Fruit fly (Drosophila melanogaster): ENCODE measurements around the gene CG18088.

CG18088 gene

DNA sequence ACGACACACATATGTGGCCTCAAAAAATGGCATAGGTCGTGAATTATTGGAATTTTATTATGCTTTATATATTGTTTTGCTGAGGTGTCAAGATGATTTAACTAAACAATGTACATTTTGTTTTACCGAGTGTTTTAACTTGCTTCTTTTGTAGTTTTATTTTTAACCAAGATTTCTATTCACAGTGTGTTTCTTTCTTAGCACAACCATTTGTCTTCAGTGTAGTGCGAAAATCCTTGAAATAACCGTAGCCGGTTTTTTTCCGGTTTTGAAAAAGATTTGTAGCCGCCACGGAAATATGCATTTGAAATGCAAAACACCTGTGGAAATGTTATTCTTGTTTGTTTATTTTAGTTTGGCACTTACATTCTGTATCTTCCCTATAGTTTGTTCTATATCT is 10.2 kb upstream of the CG18088 start (continued):
- no peak for TF ChIP-seq insv (GFP tag; optimal IDR thresholded peaks at IDR 0.05)
- no peak for TF ChIP-seq Fer2 (tag; optimal IDR thresholded peaks at IDR 0.05)
- no peak for TF ChIP-seq Max (GFP tag; optimal IDR thresholded peaks at IDR 0.05)
- TF ChIP-seq cas (GFP tag; IDR thresholded peaks at IDR 0.05) = no peak
- no peak for TF ChIP-seq ash1 (GFP tag; optimal IDR thresholded peaks at IDR 0.05)
- no peak for TF ChIP-seq trem (tag; optimal IDR thresholded peaks at IDR 0.05)
- no peak for TF ChIP-seq Trl (optimal IDR thresholded peaks at IDR 0.05)
- no peak for TF ChIP-seq Trl (GFP tag; optimal IDR thresholded peaks at IDR 0.05)
- TF ChIP-seq bigmax (GFP tag; optimal IDR thresholded peaks at IDR 0.05) = no peak
- no peak for TF ChIP-seq CG2129 (GFP tag; IDR thresholded peaks at IDR 0.05; ENCODE audit: partially characterized antibody)
- no peak for TF ChIP-seq Taf1 (GFP tag; IDR thresholded peaks at IDR 0.05)
- TF ChIP-seq Six4 (GFP tag; optimal IDR thresholded peaks at IDR 0.05) = no peak
- peak; percentile 20; the same call in 1 of the 2 replicates for TF ChIP-seq Ada2b (GFP tag; IDR thresholded peaks at IDR 0.05)
- TF ChIP-seq CrebB (tag; optimal IDR thresholded peaks at IDR 0.05) = no peak
- TF ChIP-seq CG18619 (GFP tag; optimal IDR thresholded peaks at IDR 0.05) = no peak
- TF ChIP-seq chn (GFP tag; optimal IDR thresholded peaks at IDR 0.05) = no peak
- no peak for TF ChIP-seq CG14710 (tag; optimal IDR thresholded peaks at IDR 0.05)

DNA sequence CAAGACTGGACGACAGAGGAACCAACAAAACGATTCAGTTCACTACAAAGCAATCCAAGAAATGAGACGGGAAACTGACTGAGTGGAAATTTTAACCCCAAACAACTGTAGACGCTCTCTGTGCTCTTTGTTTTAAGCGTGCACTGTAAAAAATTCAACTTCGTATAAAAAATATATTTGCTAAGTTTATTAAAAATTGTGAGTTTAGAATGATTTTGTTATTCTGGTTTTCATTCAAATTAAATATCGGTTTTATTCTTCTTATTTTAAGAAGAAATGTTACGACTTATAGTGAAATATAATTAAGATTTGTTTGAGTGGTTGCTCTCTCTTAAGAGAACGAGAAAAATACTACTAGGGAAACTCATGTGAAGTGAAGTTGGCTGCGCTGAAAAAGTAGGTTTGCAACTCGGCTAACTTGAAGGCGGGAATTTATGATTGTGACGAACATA is 9.3 kb upstream of the CG18088 start:
- TF ChIP-seq Atf6 (GFP tag; IDR thresholded peaks at IDR 0.05) = peak; percentile 98
- peak; percentile 93 for TF ChIP-seq Six4 (GFP tag; optimal IDR thresholded peaks at IDR 0.05)
- peak; percentile 95 for TF ChIP-seq unpg (GFP tag; optimal IDR thresholded peaks at IDR 0.05)
- TF ChIP-seq D (optimal IDR thresholded peaks at IDR 0.05) = no peak
- TF ChIP-seq D (GFP tag; optimal IDR thresholded peaks at IDR 0.05) = peak; percentile 90
- peak; percentile 79 for TF ChIP-seq Bdp1 (GFP tag; optimal IDR thresholded peaks at IDR 0.05)
- peak; percentile 77 for TF ChIP-seq CG12071 (GFP tag; optimal IDR thresholded peaks at IDR 0.05)
- peak; percentile 78 for TF ChIP-seq CG11723 (GFP tag; optimal IDR thresholded peaks at IDR 0.05)
- TF ChIP-seq BEAF-32 (GFP tag; optimal IDR thresholded peaks at IDR 0.05) = no peak
- peak; percentile 68 for TF ChIP-seq gro (GFP tag; optimal IDR thresholded peaks at IDR 0.05)
- TF ChIP-seq cg (GFP tag; optimal IDR thresholded peaks at IDR 0.05) = no peak
- TF ChIP-seq hbn (GFP tag; IDR thresholded peaks at IDR 0.05; ENCODE audit: partially characterized antibody) = no peak; the same call in 1 of the 2 replicates
- peak; percentile 87 for TF ChIP-seq CG17361 (GFP tag; IDR thresholded peaks at IDR 0.05)
- TF ChIP-seq Nf-YC (tag; optimal IDR thresholded peaks at IDR 0.05) = peak; percentile 71
- peak; percentile 92 for TF ChIP-seq pho (GFP tag; optimal IDR thresholded peaks at IDR 0.05)
- TF ChIP-seq br (optimal IDR thresholded peaks at IDR 0.05) = no peak
- peak; percentile 66 for TF ChIP-seq Myb (GFP tag; optimal IDR thresholded peaks at IDR 0.05)
- TF ChIP-seq Hmx (GFP tag; optimal IDR thresholded peaks at IDR 0.05) = peak; percentile 81
- peak; percentile 97 for TF ChIP-seq Ssrp (tag; optimal IDR thresholded peaks at IDR 0.05)
- TF ChIP-seq Taf1 (GFP tag; IDR thresholded peaks at IDR 0.05) = peak; percentile 78
- peak; percentile 96 for TF ChIP-seq gcm2 (GFP tag; optimal IDR thresholded peaks at IDR 0.05)
- peak; percentile 98 for TF ChIP-seq B-H1 (GFP tag; IDR thresholded peaks at IDR 0.05)
- TF ChIP-seq D19B (GFP tag; optimal IDR thresholded peaks at IDR 0.05) = peak; percentile 56
- no peak for TF ChIP-seq zen2 (GFP tag; IDR thresholded peaks at IDR 0.05; ENCODE audit: partially characterized antibody)
- TF ChIP-seq run (tag; optimal IDR thresholded peaks at IDR 0.05) = peak; percentile 98
- TF ChIP-seq insv (GFP tag; optimal IDR thresholded peaks at IDR 0.05) = peak in 1 of 2 experiments; percentile 46
- peak; percentile 97 for TF ChIP-seq sim (GFP tag; IDR thresholded peaks at IDR 0.05)
- no peak for TF ChIP-seq lbe (GFP tag; optimal IDR thresholded peaks at IDR 0.05)
- TF ChIP-seq pzg (GFP tag; optimal IDR thresholded peaks at IDR 0.05) = peak; percentile 56
- TF ChIP-seq trem (tag; optimal IDR thresholded peaks at IDR 0.05) = peak; percentile 92
- peak; percentile 81 for TF ChIP-seq Dad (GFP tag; optimal IDR thresholded peaks at IDR 0.05)
- TF ChIP-seq sna (GFP tag; IDR thresholded peaks at IDR 0.05; ENCODE audit: partially characterized antibody) = peak; percentile 18; the same call in 1 of the 2 replicates
- peak; percentile 96 for TF ChIP-seq CG7556 (GFP tag; optimal IDR thresholded peaks at IDR 0.05)
- TF ChIP-seq CG8089 (GFP tag; optimal IDR thresholded peaks at IDR 0.05) = peak; percentile 85
- peak; percentile 41 for TF ChIP-seq CG7928 (GFP tag; optimal IDR thresholded peaks at IDR 0.05)
- TF ChIP-seq CG34224 (GFP tag; IDR thresholded peaks at IDR 0.05; ENCODE audit: partially characterized antibody) = no peak
- peak; percentile 88 for TF ChIP-seq dm (GFP tag; optimal IDR thresholded peaks at IDR 0.05)
- no peak for TF ChIP-seq cad (GFP tag; optimal IDR thresholded peaks at IDR 0.05)

Measured in whole organism, embryonic.